Worm (Caenorhabditis elegans) whole organism, L3 larva: ENCODE measurements around the gene F44E7.3.

ENCODE experiments used
- R02D3.7 ChIP-seq: fragments of 150-350 bp; optimal IDR thresholded peaks from 2 replicates; lab custom pipeline; 2014; ENCODE audit warnings: missing biosample characterization, missing genetic modification characterization
- aly-2 ChIP-seq: fragments of 150-350 bp; optimal IDR thresholded peaks from 2 replicates; lab custom pipeline; 2014; ENCODE audit warnings: missing biosample characterization, missing genetic modification characterization
- fkh-2 ChIP-seq: fragments of 150-350 bp; optimal IDR thresholded peaks from 2 replicates; lab custom pipeline; 2014; ENCODE audit warnings: missing biosample characterization, missing genetic modification reagents, missing genetic modification characterization
- fos-1 ChIP-seq: fragments of 150-350 bp; optimal IDR thresholded peaks from 2 replicates; lab custom pipeline; 2014; ENCODE audit warnings: missing biosample characterization, missing genetic modification characterization
- mdl-1 ChIP-seq: fragments of 150-350 bp; optimal IDR thresholded peaks from 2 replicates; lab custom pipeline; 2014; ENCODE audit warnings: missing biosample characterization, missing genetic modification characterization
- mml-1 ChIP-seq: fragments of 150-350 bp; sonication (generic microtip); optimal IDR thresholded peaks from 3 replicates; lab custom pipeline; 2014; ENCODE audit warnings: missing biosample characterization, missing genetic modification characterization
- nhr-12 ChIP-seq: fragments of 150-350 bp; optimal IDR thresholded peaks from 2 replicates; lab custom pipeline; 2014; ENCODE audit warnings: missing biosample characterization, missing genetic modification characterization
- pha-4 ChIP-seq: fragments of 150-350 bp; optimal IDR thresholded peaks from 2 replicates; lab custom pipeline; 2014; ENCODE audit warnings: missing biosample characterization, missing genetic modification reagents, missing genetic modification characterization
- unc-62 ChIP-seq: fragments of 150-350 bp; sonication (generic microtip); optimal IDR thresholded peaks from 4 replicates; lab custom pipeline; 2014; ENCODE audit warnings: missing biosample characterization, missing genetic modification reagents, missing genetic modification characterization

ce11 chrV:5820401-5820800, 48.7 kb downstream of the F44E7.3 start:
- no peak for TF ChIP-seq fos-1
- no peak for TF ChIP-seq aly-2 (tag; lab: Kevin White, UChicago)
- no peak for TF ChIP-seq unc-62 (GFP tag; lab: Kevin White, UChicago)
- no peak for TF ChIP-seq mml-1 (tag; lab: Kevin White, UChicago)
- no peak for TF ChIP-seq pha-4 (tag; lab: Kevin White, UChicago)
- TF ChIP-seq mdl-1, result no peak
- no peak for TF ChIP-seq fkh-2 (tag; lab: Kevin White, UChicago)
- no peak for TF ChIP-seq nhr-12 (tag; lab: Kevin White, UChicago)
- TF ChIP-seq R02D3.7 (tag; lab: Kevin White, UChicago), result no peak
